Fruit fly (Drosophila melanogaster) whole organism, embryonic: ENCODE data around the gene CG4230.

Experiments
- Aef1 ChIP-seq: fragments of 200-800 bp; sonication (Bioruptor generic); IDR thresholded peaks from 3 replicates; pipeline ENCODE4 v1.3.6; 2022; ENCODE audit warnings: missing biosample characterization, missing genetic modification characterization
- Asciz ChIP-seq: fragments of 200-800 bp; sonication (Bioruptor generic); optimal IDR thresholded peaks from 2 replicates; lab custom pipeline; 2017; ENCODE audit warnings: missing biosample characterization, mild to moderate bottlenecking, missing genetic modification characterization, missing genetic modification reagents
- B-H1 ChIP-seq: fragments of 200-800 bp; sonication (Bioruptor generic); IDR thresholded peaks from 3 replicates; pipeline ENCODE4 v1.3.6; 2022; ENCODE audit warnings: missing biosample characterization, missing genetic modification characterization
- BtbVII ChIP-seq: fragments of 200-800 bp; sonication (Bioruptor generic); optimal IDR thresholded peaks from 3 replicates; lab custom pipeline; 2017; ENCODE audit warnings: missing biosample characterization, mild to moderate bottlenecking, missing genetic modification characterization
- CG12104 ChIP-seq: fragments of 200-800 bp; sonication (Bioruptor generic); optimal IDR thresholded peaks from 3 replicates; lab custom pipeline; 2016; ENCODE audit warnings: missing biosample characterization, missing genetic modification characterization
- CG12659 ChIP-seq: fragments of 200-800 bp; sonication (Bioruptor generic); optimal IDR thresholded peaks from 3 replicates; lab custom pipeline; 2017; ENCODE audit warnings: mild to moderate bottlenecking, missing biosample characterization, missing genetic modification reagents, missing genetic modification characterization
- CG14441 ChIP-seq: fragments of 200-800 bp; sonication (Bioruptor generic); IDR thresholded peaks from 2 replicates; pipeline ENCODE4 v1.3.6; 2022; ENCODE audit warnings: missing biosample characterization, missing genetic modification characterization
- CG14710 ChIP-seq: fragments of 200-800 bp; sonication (Bioruptor generic); optimal IDR thresholded peaks from 3 replicates; lab custom pipeline; 2019; ENCODE audit warnings: missing biosample characterization, mild to moderate bottlenecking, missing genetic modification characterization, moderate library complexity
- CG15011 ChIP-seq: fragments of 200-800 bp; sonication (Bioruptor generic); optimal IDR thresholded peaks from 3 replicates; lab custom pipeline; 2018; ENCODE audit warnings: missing biosample characterization, mild to moderate bottlenecking, missing genetic modification characterization
- CG16779 ChIP-seq: fragments of 200-800 bp; sonication (Bioruptor generic); IDR thresholded peaks from 2 replicates; pipeline ENCODE4 v1.3.6; 2022; ENCODE audit warnings: missing biosample characterization, missing genetic modification characterization
- CG17385 ChIP-seq: fragments of 200-800 bp; sonication (Bioruptor generic); optimal IDR thresholded peaks from 3 replicates; lab custom pipeline; 2018; ENCODE audit warnings: missing biosample characterization, mild to moderate bottlenecking, missing genetic modification characterization
- CG18476 ChIP-seq: fragments of 200-800 bp; sonication (Bioruptor generic); optimal IDR thresholded peaks from 2 replicates; lab custom pipeline; 2016; ENCODE audit warnings: missing biosample characterization, mild to moderate bottlenecking, missing genetic modification characterization
- CG2120 ChIP-seq: fragments of 200-800 bp; sonication (Bioruptor generic); optimal IDR thresholded peaks from 3 replicates; lab custom pipeline; 2016; ENCODE audit warnings: missing biosample characterization, missing genetic modification characterization
- CG2678 ChIP-seq: fragments of 200-800 bp; sonication (Bioruptor generic); optimal IDR thresholded peaks from 3 replicates; lab custom pipeline; 2019; ENCODE audit warnings: missing biosample characterization, mild to moderate bottlenecking, missing genetic modification characterization, moderate library complexity
- CG42726 ChIP-seq: fragments of 200-800 bp; sonication (Bioruptor generic); IDR thresholded peaks from 2 replicates; pipeline ENCODE4 v1.3.6; 2022; ENCODE audit warnings: missing biosample characterization, missing genetic modification characterization; ENCODE audit not compliant: partially characterized antibody
- CG5180 ChIP-seq: fragments of 200-800 bp; sonication (Bioruptor generic); optimal IDR thresholded peaks from 3 replicates; lab custom pipeline; 2017; ENCODE audit warnings: missing biosample characterization, missing genetic modification characterization, mild to moderate bottlenecking, moderate library complexity, missing genetic modification reagents
- CG5953 ChIP-seq: fragments of 200-800 bp; sonication (Bioruptor generic); IDR thresholded peaks from 2 replicates; pipeline ENCODE4 v1.3.6; 2022; ENCODE audit warnings: missing biosample characterization, missing genetic modification characterization
- CG6689 ChIP-seq: fragments of 200-800 bp; sonication (Bioruptor generic); IDR thresholded peaks from 2 replicates; pipeline ENCODE4 v1.3.6; 2022; ENCODE audit warnings: missing biosample characterization, missing genetic modification characterization
- CG8765 ChIP-seq: fragments of 200-800 bp; sonication (Bioruptor generic); IDR thresholded peaks from 2 replicates; pipeline ENCODE4 v1.3.6; 2022; ENCODE audit warnings: missing biosample characterization, missing genetic modification characterization
- CG9727 ChIP-seq: fragments of 200-800 bp; sonication (Bioruptor generic); optimal IDR thresholded peaks from 3 replicates; lab custom pipeline; 2017; ENCODE audit warnings: missing biosample characterization, mild to moderate bottlenecking, missing genetic modification characterization
- Drgx ChIP-seq: fragments of 200-800 bp; sonication (Bioruptor generic); IDR thresholded peaks from 2 replicates; pipeline ENCODE4 v1.3.6; 2022; ENCODE audit warnings: missing biosample characterization, missing genetic modification characterization
- E2f1 ChIP-seq: fragments of 200-800 bp; sonication (Bioruptor generic); IDR thresholded peaks from 2 replicates; pipeline ENCODE4 v1.3.6; 2022; ENCODE audit warnings: missing biosample characterization, missing genetic modification characterization
- Ets97D ChIP-seq: fragments of 200-800 bp; sonication (Bioruptor generic); optimal IDR thresholded peaks from 3 replicates; lab custom pipeline; 2016; ENCODE audit warnings: missing biosample characterization, missing genetic modification characterization
- Hr78 ChIP-seq, 2 experiments: fragments of 200-800 bp in 1 of 2; fragments of >200 bp in 1 of 2; sonication (Bioruptor generic) in 1 of 2; optimal IDR thresholded peaks; 2 replicates each; lab custom pipeline; 2017 to 2019; ENCODE audit warnings: missing biosample characterization in 2 of 2, missing genetic modification characterization in 2 of 2, mild to moderate bottlenecking in 1 of 2, moderate library complexity in 1 of 2
- Lhr ChIP-seq: fragments of 200-800 bp; sonication (Bioruptor generic); optimal IDR thresholded peaks from 3 replicates; lab custom pipeline; 2017; ENCODE audit warnings: mild to moderate bottlenecking, missing biosample characterization, missing genetic modification reagents, missing genetic modification characterization
- Med ChIP-seq: fragments of 200-800 bp; sonication (Bioruptor generic); peaks from one replicate; lab custom pipeline; 2016; ENCODE audit warnings: missing biosample characterization, missing genetic modification characterization, mild to moderate bottlenecking, inconsistent platforms, moderate library complexity
- Mrtf ChIP-seq: fragments of 200-800 bp; sonication (Bioruptor generic); IDR thresholded peaks from 3 replicates; pipeline ENCODE4 v1.3.6; 2022; ENCODE audit warnings: missing biosample characterization, missing genetic modification characterization
- NFAT ChIP-seq: fragments of 200-800 bp; sonication (Bioruptor generic); IDR thresholded peaks from 2 replicates; pipeline ENCODE4 v1.3.6; 2022; ENCODE audit warnings: missing biosample characterization, missing genetic modification characterization
- Nf-YB ChIP-seq: fragments of 200-800 bp; sonication (Bioruptor generic); optimal IDR thresholded peaks from 3 replicates; lab custom pipeline; 2019; ENCODE audit warnings: missing biosample characterization, mild to moderate bottlenecking, missing genetic modification characterization, moderate library complexity
- Sox102F ChIP-seq: fragments of 200-800 bp; sonication (Bioruptor generic); optimal IDR thresholded peaks from 2 replicates; lab custom pipeline; 2018; ENCODE audit warnings: missing biosample characterization, mild to moderate bottlenecking, missing genetic modification characterization, moderate library complexity
- abd-A ChIP-seq: fragments of 200-800 bp; sonication (Bioruptor generic); optimal IDR thresholded peaks from 3 replicates; lab custom pipeline; 2019; ENCODE audit warnings: missing biosample characterization, mild to moderate bottlenecking, missing genetic modification characterization, moderate library complexity
- ato ChIP-seq: fragments of 200-800 bp; sonication (Bioruptor generic); IDR thresholded peaks from 2 replicates; pipeline ENCODE4 v1.3.6; 2022; ENCODE audit warnings: missing biosample characterization, missing genetic modification characterization; ENCODE audit not compliant: partially characterized antibody
- bbx ChIP-seq: fragments of 200-800 bp; sonication (Bioruptor generic); IDR thresholded peaks from 2 replicates; pipeline ENCODE4 v1.3.6; 2022; ENCODE audit warnings: missing biosample characterization, missing genetic modification characterization; ENCODE audit not compliant: partially characterized antibody
- cad ChIP-seq: fragments of >200 bp; optimal IDR thresholded peaks from 2 replicates; lab custom pipeline; 2017; ENCODE audit warnings: missing biosample characterization, missing genetic modification characterization
- ci ChIP-seq: fragments of 200-800 bp; sonication (Bioruptor generic); IDR thresholded peaks from 3 replicates; pipeline ENCODE4 v1.3.6; 2022; ENCODE audit warnings: missing biosample characterization, missing genetic modification characterization
- esg ChIP-seq: fragments of 200-800 bp; sonication (Bioruptor generic); conservative IDR thresholded peaks from 2 replicates; pipeline ENCODE4 v1.3.6; 2022; ENCODE audit warnings: missing biosample characterization, missing genetic modification characterization
- eve ChIP-seq, 2 experiments: fragments of >200 bp; optimal IDR thresholded peaks; 2 replicates each; lab custom pipeline; 2017; ENCODE audit warnings: missing biosample characterization in 2 of 2, missing genetic modification characterization in 2 of 2
- kni ChIP-seq: fragments of 200-800 bp; sonication (Bioruptor generic); optimal IDR thresholded peaks from 3 replicates; lab custom pipeline; 2017; ENCODE audit warnings: mild to moderate bottlenecking, missing biosample characterization, missing genetic modification reagents, missing genetic modification characterization
- lab ChIP-seq: fragments of 200-800 bp; sonication (Bioruptor generic); optimal IDR thresholded peaks from 3 replicates; lab custom pipeline; 2017; ENCODE audit warnings: missing biosample characterization, missing genetic modification characterization, mild to moderate bottlenecking, moderate library complexity, missing genetic modification reagents
- lov ChIP-seq, 2 experiments: fragments of 200-800 bp in 1 of 2; fragments of >200 bp in 1 of 2; sonication (Bioruptor generic) in 1 of 2; IDR thresholded peaks in 1 of 2; optimal IDR thresholded peaks in 1 of 2; 2 replicates in 1 of 2; 3 replicates in 1 of 2; pipeline versions ENCODE4 v1.3.6 to Lab custom; 2017 to 2022; ENCODE audit warnings: missing biosample characterization in 1 of 2, missing genetic modification characterization in 1 of 2
- odd ChIP-seq: fragments of 200-800 bp; sonication (Bioruptor generic); optimal IDR thresholded peaks from 2 replicates; lab custom pipeline; 2017; ENCODE audit warnings: missing biosample characterization, mild to moderate bottlenecking, missing genetic modification characterization
- onecut ChIP-seq: fragments of 200-800 bp; sonication (Bioruptor generic); IDR thresholded peaks from 2 replicates; pipeline ENCODE4 v1.3.6; 2022; ENCODE audit warnings: missing biosample characterization, missing genetic modification characterization
- pfk ChIP-seq: fragments of 200-800 bp; sonication (Bioruptor generic); optimal IDR thresholded peaks from 2 replicates; lab custom pipeline; 2018; ENCODE audit warnings: missing biosample characterization, mild to moderate bottlenecking, missing genetic modification characterization, moderate library complexity
- pros ChIP-seq: fragments of 200-800 bp; sonication (Bioruptor generic); optimal IDR thresholded peaks from 3 replicates; lab custom pipeline; 2019; ENCODE audit warnings: missing biosample characterization, mild to moderate bottlenecking, missing genetic modification characterization, moderate library complexity
- tgo ChIP-seq: fragments of 200-800 bp; sonication (Bioruptor generic); IDR thresholded peaks from 3 replicates; pipeline ENCODE4 v1.3.6; 2022; ENCODE audit warnings: missing biosample characterization, missing genetic modification characterization
- toy ChIP-seq: fragments of 200-800 bp; sonication (Bioruptor generic); IDR thresholded peaks from 2 replicates; pipeline ENCODE4 v1.3.6; 2022; ENCODE audit warnings: missing biosample characterization, missing genetic modification characterization
- wor ChIP-seq: fragments of 200-800 bp; sonication (Bioruptor generic); IDR thresholded peaks from 2 replicates; pipeline ENCODE4 v1.3.6; 2022; ENCODE audit warnings: missing biosample characterization, missing genetic modification characterization
- yki ChIP-seq: fragments of >200 bp; optimal IDR thresholded peaks from 3 replicates; lab custom pipeline; 2018
- zfh1 ChIP-seq: fragments of 200-800 bp; sonication (Bioruptor generic); IDR thresholded peaks from 3 replicates; pipeline ENCODE4 v1.3.6; 2022; ENCODE audit warnings: missing biosample characterization, missing genetic modification characterization

CG4230 gene

DNA sequence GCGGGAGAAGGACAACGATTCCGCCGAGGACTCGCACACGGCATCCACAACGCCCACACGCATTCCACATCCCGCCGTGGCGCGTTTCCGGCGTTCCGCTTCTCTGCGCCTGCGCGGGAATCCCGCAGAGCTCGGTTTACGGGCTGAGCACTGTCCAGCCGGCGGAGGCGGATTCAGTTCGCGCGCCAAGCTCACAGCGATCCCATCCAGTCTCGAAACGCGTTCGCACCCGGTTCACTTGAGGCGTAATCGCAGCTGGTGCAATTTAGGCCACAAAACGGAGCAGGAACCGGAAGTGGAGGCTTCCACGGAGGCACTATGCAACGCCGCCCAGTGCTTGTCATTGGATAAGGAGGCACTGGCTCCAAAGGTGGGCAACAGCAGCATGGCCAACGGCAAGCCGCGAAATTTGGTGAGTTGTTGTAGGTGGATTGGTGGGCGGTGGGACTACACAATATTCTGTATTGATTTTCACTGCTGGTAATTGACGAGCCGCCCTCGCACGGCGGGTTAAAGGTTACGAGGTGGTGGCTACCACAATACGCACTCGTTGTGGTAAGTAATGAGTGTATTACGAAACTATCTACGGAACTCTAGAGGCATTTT, 33.1 kb upstream of the CG4230 start:
- TF ChIP-seq BtbVII (GFP tag; lab: Kevin White, UChicago) (no peak), esg (GFP tag; lab: Robert Waterston, UW) (no peak), CG9727 (GFP tag; lab: Kevin White, UChicago) (no peak), E2f1 (GFP tag; lab: Robert Waterston, UW) (0 out of 2 replicates have a peak, but pooled peaks have one; percentile 21), CG42726 (GFP tag; lab: Robert Waterston, UW) (no peak), Asciz (GFP tag; lab: Kevin White, UChicago) (no peak), Drgx (GFP tag; lab: Robert Waterston, UW) (no peak; the same call in 1 of the 2 replicates), odd (GFP tag; lab: Kevin White, UChicago) (no peak), Aef1 (GFP tag; lab: Robert Waterston, UW) (no peak), Mrtf (GFP tag; lab: Robert Waterston, UW) (no peak), lov (optimal IDR thresholded peaks at IDR 0.05; lab: Kevin White, UChicago) (no peak), lov (GFP tag; IDR thresholded peaks at IDR 0.05; lab: Robert Waterston, UW) (0 out of 3 replicates have a peak, but pooled peaks have one; percentile 30), ato (GFP tag; lab: Robert Waterston, UW) (no peak), ci (0 out of 3 replicates have a peak, but pooled peaks have one; percentile 43), CG14710 (tag; lab: Kevin White, UChicago) (no peak), Nf-YB (no peak), CG18476 (GFP tag; lab: Kevin White, UChicago) (peak; percentile 44), cad (GFP tag; lab: Kevin White, UChicago) (no peak), CG14441 (GFP tag; lab: Robert Waterston, UW) (no peak), Hr78 (GFP tag; optimal IDR thresholded peaks at IDR 0.05; lab: Kevin White, UChicago) (peak in 1 of 2 experiments; percentile 8), yki (lab: Kevin White, UChicago) (no peak), NFAT (peak; percentile 30; the same call in 1 of the 2 replicates), toy (GFP tag; lab: Robert Waterston, UW) (no peak), CG2120 (GFP tag; lab: Kevin White, UChicago) (no peak), wor (no peak), CG12104 (GFP tag; lab: Kevin White, UChicago) (no peak), eve (GFP tag; optimal IDR thresholded peaks at IDR 0.05; lab: Kevin White, UChicago) (no peak), onecut (peak; percentile 84), Ets97D (GFP tag; lab: Kevin White, UChicago) (peak; percentile 19), CG5953 (GFP tag; lab: Robert Waterston, UW) (peak; percentile 43; the same call in 1 of the 2 replicates), CG2678 (tag; lab: Kevin White, UChicago) (no peak), CG5180 (no peak), zfh1 (GFP tag; lab: Robert Waterston, UW) (no peak), Sox102F (GFP tag; lab: Kevin White, UChicago) (no peak), CG16779 (peak; percentile 50; the same call in 1 of the 2 replicates), bbx (GFP tag; lab: Robert Waterston, UW) (peak; percentile 32; the same call in 1 of the 2 replicates), CG17385 (GFP tag; lab: Kevin White, UChicago) (no peak), B-H1 (GFP tag; lab: Robert Waterston, UW) (no peak), CG12659 (GFP tag; lab: Kevin White, UChicago) (no peak), Med (GFP tag; lab: Kevin White, UChicago) (peak; percentile 64), CG15011 (GFP tag; lab: Kevin White, UChicago) (no peak), kni (GFP tag; lab: Kevin White, UChicago) (no peak), CG6689 (GFP tag; lab: Robert Waterston, UW) (0 out of 2 replicates have a peak, but pooled peaks have one; percentile 23), abd-A (no peak), lab (GFP tag; lab: Kevin White, UChicago) (peak; percentile 35), tgo (GFP tag; lab: Robert Waterston, UW) (no peak), Lhr (GFP tag; lab: Kevin White, UChicago) (no peak), pfk (GFP tag; lab: Kevin White, UChicago) (peak; percentile 88), CG8765 (GFP tag; lab: Robert Waterston, UW) (no peak), pros (GFP tag; lab: Kevin White, UChicago) (no peak)
